Worm (Caenorhabditis elegans): ENCODE data around the gene R10E4.1.

The R10E4.1 gene

DNA sequence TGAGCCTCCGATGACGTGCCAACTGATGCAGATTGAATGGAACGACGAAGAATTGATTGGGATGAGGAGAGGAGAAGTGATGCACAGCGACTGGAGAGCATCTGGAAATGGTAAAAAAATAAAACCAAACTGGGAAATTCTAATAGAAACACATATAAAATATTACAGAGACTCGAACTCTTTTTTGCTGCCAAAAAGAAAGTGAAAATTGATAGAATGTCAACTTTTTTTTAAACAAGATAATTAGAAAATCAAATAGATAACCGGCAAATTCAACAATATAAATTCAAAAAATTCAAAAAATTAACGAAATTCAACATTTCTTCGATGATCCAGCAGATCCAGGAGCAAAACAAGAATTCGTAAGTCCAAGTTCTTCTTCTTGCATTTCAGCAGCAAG is 26.1 kb upstream of the R10E4.1 start, which contains the start of gene mrpl-21:
TSS of gene mrpl-21 (minus strand) at position 101 of the 400 bp plus-strand sequence.
- no peak for TF ChIP-seq F13H6.1 (tag; optimal IDR thresholded peaks at IDR 0.05)
- TF ChIP-seq ceh-9 (tag; optimal IDR thresholded peaks at IDR 0.05), result no peak
- TF ChIP-seq Y22D7AL.16 (tag; optimal IDR thresholded peaks at IDR 0.05), result no peak
- no peak for TF ChIP-seq T23F11.4 (GFP tag; optimal IDR thresholded peaks at IDR 0.05)
- TF ChIP-seq npax-4 (tag; optimal IDR thresholded peaks at IDR 0.05), result no peak
- no peak for TF ChIP-seq pat-9 (tag; optimal IDR thresholded peaks at IDR 0.05)
- TF ChIP-seq ref-2 (tag; optimal IDR thresholded peaks at IDR 0.05), result no peak

DNA sequence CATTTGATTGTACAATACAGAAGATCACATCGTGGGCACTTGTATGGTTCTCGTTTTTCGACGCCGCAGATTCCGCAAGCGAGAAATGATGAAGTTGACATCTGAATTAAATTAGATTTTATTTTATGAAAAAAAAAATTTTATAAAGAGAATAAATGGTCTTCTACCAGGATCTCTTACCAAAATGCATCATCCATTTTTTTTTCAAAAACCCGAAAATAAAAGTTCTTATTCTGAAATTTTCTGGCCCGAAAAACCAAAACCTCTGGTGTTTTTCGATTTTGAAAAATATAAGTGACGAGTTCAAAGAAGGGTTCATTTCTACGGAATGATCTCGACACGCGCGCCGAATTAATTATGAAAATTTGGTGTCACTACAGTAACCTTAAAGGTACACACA is 25.3 kb upstream of the R10E4.1 start, which contains the start of gene zhit-2:
TSS of gene zhit-2 (minus strand) at position 101 of the 400 bp plus-strand sequence.
- no peak for TF ChIP-seq tbx-2 (tag; optimal IDR thresholded peaks at IDR 0.05)
- no peak for TF ChIP-seq hlh-15 (tag; optimal IDR thresholded peaks at IDR 0.05)
- TF ChIP-seq unc-86 (tag; optimal IDR thresholded peaks at IDR 0.05), result no peak
- TF ChIP-seq C08G9.2 (tag; optimal IDR thresholded peaks at IDR 0.05), result no peak
- no peak for TF ChIP-seq ceh-18 (tag; optimal IDR thresholded peaks at IDR 0.05)
- no peak for TF ChIP-seq sox-2 (GFP tag; IDR thresholded peaks at IDR 0.05)
- TF ChIP-seq nhr-11 (tag; optimal IDR thresholded peaks at IDR 0.05), result no peak
- no peak for TF ChIP-seq ceh-14 (tag; optimal IDR thresholded peaks at IDR 0.05)
- TF ChIP-seq elt-2 (tag; optimal IDR thresholded peaks at IDR 0.05), result no peak
- no peak for TF ChIP-seq rnt-1 (tag; optimal IDR thresholded peaks at IDR 0.05)
- TF ChIP-seq F13H6.1 (tag; optimal IDR thresholded peaks at IDR 0.05), result no peak
- no peak for TF ChIP-seq npax-4 (tag; optimal IDR thresholded peaks at IDR 0.05)
- no peak for TF ChIP-seq mec-3 (tag; optimal IDR thresholded peaks at IDR 0.05; ENCODE audit: borderline replicate concordance)
- no peak for TF ChIP-seq ceh-24 (tag; optimal IDR thresholded peaks at IDR 0.05)
- TF ChIP-seq elt-4 (tag; optimal IDR thresholded peaks at IDR 0.05), result no peak
- no peak for TF ChIP-seq ceh-6 (GFP tag; optimal IDR thresholded peaks at IDR 0.05)

DNA sequence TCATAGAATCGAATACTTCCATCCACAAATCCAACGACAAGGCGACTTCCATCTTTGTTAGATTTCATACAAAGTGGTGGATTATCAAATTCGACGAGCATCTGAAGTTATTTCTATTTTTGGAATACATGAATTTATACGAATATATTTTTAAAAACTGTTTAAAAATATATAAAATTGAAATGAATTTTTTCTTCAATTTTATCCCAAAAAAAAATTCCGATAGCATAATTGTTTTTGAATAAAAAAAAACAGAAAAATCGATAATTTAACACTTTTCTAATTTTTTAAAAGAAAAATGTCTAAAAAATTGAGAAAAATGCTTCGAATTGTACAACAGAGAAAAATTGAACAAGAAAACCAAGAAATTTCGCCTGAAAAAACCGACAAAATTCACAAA is 22.0 kb upstream of the R10E4.1 start, which contains the start of gene Y44F5A.1:
TSS of gene Y44F5A.1 (minus strand) at position 101 of the 400 bp plus-strand sequence.
- no peak for TF ChIP-seq T23F11.4 (GFP tag; optimal IDR thresholded peaks at IDR 0.05)
- no peak for TF ChIP-seq pha-4 (tag; optimal IDR thresholded peaks at IDR 0.05)
- no peak for TF ChIP-seq ama-1 (optimal IDR thresholded peaks at IDR 0.05)
- no peak for TF ChIP-seq pax-1 (tag; optimal IDR thresholded peaks at IDR 0.05)
- no peak for TF ChIP-seq fkh-6 (tag; optimal IDR thresholded peaks at IDR 0.05)
- no peak for TF ChIP-seq pag-3 (tag; optimal IDR thresholded peaks at IDR 0.05; ENCODE audit: borderline replicate concordance)
- TF ChIP-seq sox-4 (tag; optimal IDR thresholded peaks at IDR 0.05), result no peak
- TF ChIP-seq ref-2 (tag; optimal IDR thresholded peaks at IDR 0.05), result no peak
- no peak for TF ChIP-seq ceh-14 (tag; optimal IDR thresholded peaks at IDR 0.05)
- TF ChIP-seq F13H6.1 (tag; optimal IDR thresholded peaks at IDR 0.05), result no peak
- TF ChIP-seq gmeb-2 (tag; optimal IDR thresholded peaks at IDR 0.05), result no peak
- no peak for TF ChIP-seq unc-42 (tag; optimal IDR thresholded peaks at IDR 0.05)
- no peak for TF ChIP-seq elt-4 (tag; optimal IDR thresholded peaks at IDR 0.05)
- TF ChIP-seq ceh-6 (GFP tag; optimal IDR thresholded peaks at IDR 0.05), result no peak
- no peak for TF ChIP-seq C38D4.7 (GFP tag; optimal IDR thresholded peaks at IDR 0.05)

DNA sequence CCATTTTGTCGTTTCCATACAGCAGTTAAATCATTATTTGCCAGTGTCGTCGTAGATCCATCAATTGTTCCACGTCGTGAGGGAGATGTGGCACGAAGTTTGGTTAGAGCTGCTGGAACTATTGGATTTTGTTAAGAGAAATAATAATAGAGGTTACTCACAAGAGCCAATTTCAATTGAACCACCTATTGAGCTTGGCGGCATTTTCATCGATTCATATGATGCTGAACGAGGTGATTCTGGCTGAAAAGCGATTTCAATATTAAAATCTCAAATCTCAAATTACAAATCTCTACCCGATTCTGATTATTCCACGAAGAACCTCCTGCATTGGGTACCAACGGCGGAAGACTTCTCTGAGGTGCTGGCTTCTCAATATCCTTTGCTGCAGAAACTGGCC is 11.6 kb upstream of the R10E4.1 start:
- TF ChIP-seq ahr-1 (tag; optimal IDR thresholded peaks at IDR 0.05) (no peak), unc-3 (GFP tag; conservative IDR thresholded peaks at IDR 0.05) (no peak), unc-3 (tag; optimal IDR thresholded peaks at IDR 0.05) (no peak), ttx-3 (tag; optimal IDR thresholded peaks at IDR 0.05) (no peak), tbx-2 (tag; optimal IDR thresholded peaks at IDR 0.05) (no peak), lin-11 (tag; optimal IDR thresholded peaks at IDR 0.05) (no peak), odd-2 (tag; optimal IDR thresholded peaks at IDR 0.05) (no peak), ceh-48 (tag; optimal IDR thresholded peaks at IDR 0.05) (no peak), ceh-34 (tag; optimal IDR thresholded peaks at IDR 0.05) (no peak), ama-1 (optimal IDR thresholded peaks at IDR 0.05) (no peak), madf-2 (tag; optimal IDR thresholded peaks at IDR 0.05) (no peak), pha-4 (tag; optimal IDR thresholded peaks at IDR 0.05) (no peak)

All from whole organism, late embryonic.